Fruit fly (Drosophila melanogaster): ENCODE results near the gene CG4116.

The CG4116 gene

dm6 chrX:3068292-3068691 is 930 bp upstream of the CG4116 start (continued):
- TF ChIP-seq ham (GFP tag; IDR thresholded peaks at IDR 0.05) (no peak), vfl (GFP tag; optimal IDR thresholded peaks at IDR 0.05) (no peak), CG2116 (GFP tag; optimal IDR thresholded peaks at IDR 0.05) (no peak), Trl (optimal IDR thresholded peaks at IDR 0.05) (no peak), Trl (GFP tag; optimal IDR thresholded peaks at IDR 0.05) (peak; percentile 35), CG8281 (tag; optimal IDR thresholded peaks at IDR 0.05) (no peak), dimm (GFP tag; IDR thresholded peaks at IDR 0.05) (no peak), CG9609 (GFP tag; optimal IDR thresholded peaks at IDR 0.05) (peak; percentile 60), p53 (GFP tag; optimal IDR thresholded peaks at IDR 0.05) (no peak), ftz-f1 (GFP tag; optimal IDR thresholded peaks at IDR 0.05) (no peak), Fer2 (tag; optimal IDR thresholded peaks at IDR 0.05) (no peak), Fer3 (tag; optimal IDR thresholded peaks at IDR 0.05) (peak; percentile 32), CG14860 (GFP tag; IDR thresholded peaks at IDR 0.05; ENCODE audit: partially characterized antibody) (no peak), hb (GFP tag; IDR thresholded peaks at IDR 0.05; ENCODE audit: partially characterized antibody) (no peak), sna (GFP tag; IDR thresholded peaks at IDR 0.05; ENCODE audit: partially characterized antibody) (no peak), zfh1 (GFP tag; IDR thresholded peaks at IDR 0.05) (peak; percentile 80), Opbp (GFP tag; IDR thresholded peaks at IDR 0.05; ENCODE audit: partially characterized antibody) (no peak), CG13624 (GFP tag; optimal IDR thresholded peaks at IDR 0.05) (peak; percentile 7), CG14710 (tag; optimal IDR thresholded peaks at IDR 0.05) (peak; percentile 36), toy (GFP tag; IDR thresholded peaks at IDR 0.05) (no peak), CG11695 (GFP tag; IDR thresholded peaks at IDR 0.05) (0 out of 3 replicates have a peak, but pooled peaks have one; percentile 41), Nf-YC (tag; optimal IDR thresholded peaks at IDR 0.05) (no peak), fru (optimal IDR thresholded peaks at IDR 0.05) (no peak), CG13287 (GFP tag; IDR thresholded peaks at IDR 0.05; ENCODE audit: partially characterized antibody) (no peak), nerfin-1 (tag; optimal IDR thresholded peaks at IDR 0.05) (peak; percentile 12), grau (tag; optimal IDR thresholded peaks at IDR 0.05) (peak; percentile 19), Xbp1 (GFP tag; optimal IDR thresholded peaks at IDR 0.05) (peak; percentile 55), CG4854 (GFP tag; optimal IDR thresholded peaks at IDR 0.05) (no peak), Neu2 (GFP tag; optimal IDR thresholded peaks at IDR 0.05; ENCODE audit: borderline replicate concordance) (no peak), mirr (GFP tag; optimal IDR thresholded peaks at IDR 0.05) (no peak), CG16815 (GFP tag; optimal IDR thresholded peaks at IDR 0.05) (peak; percentile 52), Gug (GFP tag; IDR thresholded peaks at IDR 0.05) (0 out of 4 replicates have a peak, but pooled peaks have one; percentile 18), Pdp1 (GFP tag; optimal IDR thresholded peaks at IDR 0.05) (peak in 1 of 2 experiments; percentile 45), gro (GFP tag; optimal IDR thresholded peaks at IDR 0.05) (no peak), bowl (GFP tag; IDR thresholded peaks at IDR 0.05) (no peak), CrebB (tag; optimal IDR thresholded peaks at IDR 0.05) (no peak), D19A (tag; optimal IDR thresholded peaks at IDR 0.05) (peak; percentile 17), ttk (GFP tag; IDR thresholded peaks at IDR 0.05) (peak; percentile 54; the same call in 1 of the 2 replicates), Hmx (GFP tag; optimal IDR thresholded peaks at IDR 0.05) (no peak), Abd-B (GFP tag; optimal IDR thresholded peaks at IDR 0.05) (peak; percentile 7), HLHmδ (GFP tag; optimal IDR thresholded peaks at IDR 0.05) (no peak), Dad (GFP tag; optimal IDR thresholded peaks at IDR 0.05) (no peak), Hand (GFP tag; optimal IDR thresholded peaks at IDR 0.05) (peak; percentile 16), aop (GFP tag; IDR thresholded peaks at IDR 0.05) (no peak), rib (GFP tag; IDR thresholded peaks at IDR 0.05) (no peak), CG4282 (GFP tag; optimal IDR thresholded peaks at IDR 0.05) (no peak), Drgx (GFP tag; IDR thresholded peaks at IDR 0.05) (no peak), ara (GFP tag; IDR thresholded peaks at IDR 0.05) (peak; percentile 69), dysf (GFP tag; IDR thresholded peaks at IDR 0.05) (peak; percentile 62), CG2199 (GFP tag; IDR thresholded peaks at IDR 0.05) (0 out of 3 replicates have a peak, but pooled peaks have one; percentile 31), da (GFP tag; optimal IDR thresholded peaks at IDR 0.05) (no peak), gt (GFP tag; IDR thresholded peaks at IDR 0.05) (no peak)
